Worm (Caenorhabditis elegans): ENCODE measurements around the gene C16C8.10.

ce11 chrII:3446647-3447046 is 17.8 kb downstream of the C16C8.10 start, which contains the start of the genes C16C8.20 and gldi-6:
- TF ChIP-seq unc-62 (GFP tag; optimal IDR thresholded peaks at IDR 0.05) (no peak), aly-2 (tag; optimal IDR thresholded peaks at IDR 0.05) (no peak), egl-27 (tag; optimal IDR thresholded peaks at IDR 0.05) (no peak), nhr-11 (tag; optimal IDR thresholded peaks at IDR 0.05) (no peak), nhr-12 (tag; optimal IDR thresholded peaks at IDR 0.05) (no peak), alr-1 (tag; optimal IDR thresholded peaks at IDR 0.05) (no peak), fos-1 (tag; optimal IDR thresholded peaks at IDR 0.05) (no peak), zag-1 (tag; optimal IDR thresholded peaks at IDR 0.05) (no peak), unc-39 (tag; optimal IDR thresholded peaks at IDR 0.05) (no peak), nhr-77 (tag; optimal IDR thresholded peaks at IDR 0.05) (no peak), snpc-4 (tag; optimal IDR thresholded peaks at IDR 0.05) (no peak), ztf-11 (tag; optimal IDR thresholded peaks at IDR 0.05) (no peak), nhr-237 (tag; optimal IDR thresholded peaks at IDR 0.05) (no peak), crh-2 (tag; optimal IDR thresholded peaks at IDR 0.05) (no peak)

All from whole organism, L2 larva.